Fruit fly (Drosophila melanogaster) whole organism, embryonic: ENCODE measurements around the gene PolA1.

Experiments used
- BEAF-32 ChIP-seq: fragments of 200-800 bp; sonication (Bioruptor generic); optimal IDR thresholded peaks from 3 replicates; lab custom pipeline; 2017; ENCODE audit warnings: missing biosample characterization, missing genetic modification characterization, mild to moderate bottlenecking, moderate library complexity, missing genetic modification reagents
- CG10274 ChIP-seq: fragments of 200-800 bp; sonication (Bioruptor generic); optimal IDR thresholded peaks from 3 replicates; lab custom pipeline; 2017; ENCODE audit warnings: missing biosample characterization, mild to moderate bottlenecking, missing genetic modification characterization
- CG10366 ChIP-seq: fragments of 200-800 bp; sonication (Bioruptor generic); IDR thresholded peaks from 2 replicates; pipeline ENCODE4 v1.3.6; 2022; ENCODE audit warnings: missing biosample characterization, missing genetic modification characterization
- CG11398 ChIP-seq: fragments of 200-800 bp; sonication (Bioruptor generic); optimal IDR thresholded peaks from 2 replicates; lab custom pipeline; 2016; ENCODE audit warnings: missing biosample characterization, missing genetic modification characterization
- CG12236 ChIP-seq: fragments of 200-800 bp; sonication (Bioruptor generic); optimal IDR thresholded peaks from 2 replicates; lab custom pipeline; 2016; ENCODE audit warnings: missing biosample characterization, missing genetic modification characterization
- CG15479 ChIP-seq: fragments of 200-800 bp; sonication (Bioruptor generic); optimal IDR thresholded peaks from 3 replicates; lab custom pipeline; 2019; ENCODE audit warnings: missing biosample characterization, mild to moderate bottlenecking, missing genetic modification characterization, moderate library complexity
- CG1647 ChIP-seq: fragments of 200-800 bp; sonication (Bioruptor generic); optimal IDR thresholded peaks from 3 replicates; lab custom pipeline; 2016; ENCODE audit warnings: missing biosample characterization, missing genetic modification characterization
- CG2129 ChIP-seq: fragments of 200-800 bp; sonication (Bioruptor generic); IDR thresholded peaks from 2 replicates; pipeline ENCODE4 v1.3.6; 2022; ENCODE audit warnings: missing biosample characterization, missing genetic modification characterization; ENCODE audit not compliant: partially characterized antibody
- CG30431 ChIP-seq: fragments of 200-800 bp; sonication (Bioruptor generic); optimal IDR thresholded peaks from 2 replicates; lab custom pipeline; 2017; ENCODE audit warnings: missing biosample characterization, missing genetic modification characterization
- CG3065 ChIP-seq: fragments of 200-800 bp; sonication (Bioruptor generic); optimal IDR thresholded peaks from 2 replicates; lab custom pipeline; 2016; ENCODE audit warnings: missing biosample characterization, missing genetic modification characterization
- CG32532 ChIP-seq: fragments of 200-800 bp; sonication (Bioruptor generic); IDR thresholded peaks from 2 replicates; pipeline ENCODE4 v1.3.6; 2022; ENCODE audit warnings: missing biosample characterization, missing genetic modification characterization
- CG32772 ChIP-seq: fragments of 200-800 bp; sonication (Bioruptor generic); IDR thresholded peaks from 2 replicates; pipeline ENCODE4 v1.3.6; 2022; ENCODE audit warnings: missing biosample characterization, missing genetic modification characterization
- CG33213 ChIP-seq: fragments of 200-800 bp; sonication (Bioruptor generic); optimal IDR thresholded peaks from 3 replicates; lab custom pipeline; 2016; ENCODE audit warnings: missing biosample characterization, missing genetic modification characterization
- CG34376 ChIP-seq: fragments of 200-800 bp; sonication (Bioruptor generic); optimal IDR thresholded peaks from 2 replicates; lab custom pipeline; 2018; ENCODE audit warnings: missing biosample characterization, mild to moderate bottlenecking, missing genetic modification characterization
- CG4282 ChIP-seq: fragments of 200-800 bp; sonication (Bioruptor generic); optimal IDR thresholded peaks from 2 replicates; lab custom pipeline; 2016; ENCODE audit warnings: missing biosample characterization, missing genetic modification characterization
- CG4404 ChIP-seq: fragments of 200-800 bp; sonication (Bioruptor generic); IDR thresholded peaks from 2 replicates; pipeline ENCODE4 v1.3.6; 2022; ENCODE audit warnings: missing biosample characterization, missing genetic modification characterization
- CG7839 ChIP-seq: fragments of 200-800 bp; sonication (Bioruptor generic); optimal IDR thresholded peaks from 3 replicates; lab custom pipeline; 2018; ENCODE audit warnings: missing biosample characterization, mild to moderate bottlenecking, missing genetic modification characterization, moderate library complexity
- CG7987 ChIP-seq: fragments of 200-800 bp; sonication (Bioruptor generic); optimal IDR thresholded peaks from 2 replicates; lab custom pipeline; 2018; ENCODE audit warnings: missing biosample characterization, mild to moderate bottlenecking, missing genetic modification characterization, moderate library complexity
- CG8388 ChIP-seq: fragments of 200-800 bp; sonication (Bioruptor generic); optimal IDR thresholded peaks from 2 replicates; lab custom pipeline; 2019; ENCODE audit warnings: missing biosample characterization, mild to moderate bottlenecking, missing genetic modification characterization, moderate library complexity
- CG8765 ChIP-seq: fragments of 200-800 bp; sonication (Bioruptor generic); IDR thresholded peaks from 2 replicates; pipeline ENCODE4 v1.3.6; 2022; ENCODE audit warnings: missing biosample characterization, missing genetic modification characterization
- CG9609 ChIP-seq: fragments of 200-800 bp; sonication (Bioruptor generic); optimal IDR thresholded peaks from 3 replicates; lab custom pipeline; 2016; ENCODE audit warnings: missing biosample characterization, missing genetic modification characterization
- CG9727 ChIP-seq: fragments of 200-800 bp; sonication (Bioruptor generic); optimal IDR thresholded peaks from 3 replicates; lab custom pipeline; 2017; ENCODE audit warnings: missing biosample characterization, mild to moderate bottlenecking, missing genetic modification characterization
- CG9932 ChIP-seq: fragments of 200-800 bp; sonication (Bioruptor generic); IDR thresholded peaks from 2 replicates; pipeline ENCODE4 v1.3.6; 2022; ENCODE audit warnings: missing biosample characterization, missing genetic modification characterization
- Dll ChIP-seq: fragments of 200-800 bp; sonication (Bioruptor generic); IDR thresholded peaks from 4 replicates; pipeline ENCODE4 v1.3.6; 2022; ENCODE audit warnings: missing biosample characterization, missing genetic modification characterization; ENCODE audit not compliant: partially characterized antibody
- Dref ChIP-seq: fragments of 200-800 bp; sonication (Bioruptor generic); IDR thresholded peaks from 2 replicates; pipeline ENCODE4 v1.3.6; 2022; ENCODE audit warnings: missing biosample characterization, missing genetic modification characterization
- Elba2 ChIP-seq: fragments of 200-800 bp; sonication (Bioruptor generic); optimal IDR thresholded peaks from 3 replicates; lab custom pipeline; 2016; ENCODE audit warnings: missing biosample characterization, missing genetic modification characterization
- Fer1 ChIP-seq: fragments of 200-800 bp; sonication (Bioruptor generic); optimal IDR thresholded peaks from 2 replicates; lab custom pipeline; 2017; ENCODE audit warnings: missing biosample characterization, mild to moderate bottlenecking, missing genetic modification characterization
- HLH3B ChIP-seq: fragments of 200-800 bp; sonication (Bioruptor generic); IDR thresholded peaks from 2 replicates; pipeline ENCODE4 v1.3.6; 2022; ENCODE audit warnings: missing biosample characterization, missing genetic modification characterization
- Lhr ChIP-seq: fragments of 200-800 bp; sonication (Bioruptor generic); optimal IDR thresholded peaks from 3 replicates; lab custom pipeline; 2017; ENCODE audit warnings: mild to moderate bottlenecking, missing biosample characterization, missing genetic modification reagents, missing genetic modification characterization
- MTF-1 ChIP-seq: fragments of 200-800 bp; sonication (Bioruptor generic); optimal IDR thresholded peaks from 2 replicates; lab custom pipeline; 2018; ENCODE audit warnings: missing biosample characterization, mild to moderate bottlenecking, missing genetic modification characterization, borderline replicate concordance
- Oaz ChIP-seq: fragments of 200-800 bp; sonication (Bioruptor generic); IDR thresholded peaks from 2 replicates; pipeline ENCODE4 v1.3.6; 2022; ENCODE audit warnings: missing biosample characterization, missing genetic modification characterization
- PHDP ChIP-seq: fragments of 200-800 bp; sonication (Bioruptor generic); optimal IDR thresholded peaks from 3 replicates; lab custom pipeline; 2018; ENCODE audit warnings: missing biosample characterization, mild to moderate bottlenecking, missing genetic modification characterization, moderate library complexity
- aop ChIP-seq: fragments of 200-800 bp; sonication (Bioruptor generic); IDR thresholded peaks from 2 replicates; pipeline ENCODE4 v1.3.6; 2022; ENCODE audit warnings: missing biosample characterization, missing genetic modification characterization
- ase ChIP-seq: fragments of 200-800 bp; sonication (Bioruptor generic); IDR thresholded peaks from 3 replicates; pipeline ENCODE4 v1.3.6; 2022; ENCODE audit warnings: missing biosample characterization, missing genetic modification characterization
- gcm ChIP-seq: fragments of 200-800 bp; sonication (Bioruptor generic); optimal IDR thresholded peaks from 2 replicates; lab custom pipeline; 2019; ENCODE audit warnings: missing biosample characterization, mild to moderate bottlenecking, missing genetic modification characterization, moderate library complexity
- gem ChIP-seq: fragments of 200-800 bp; sonication (Bioruptor generic); optimal IDR thresholded peaks from 2 replicates; lab custom pipeline; 2019; ENCODE audit warnings: missing biosample characterization, mild to moderate bottlenecking, missing genetic modification characterization, moderate library complexity
- hb ChIP-seq: fragments of 200-800 bp; sonication (Bioruptor generic); IDR thresholded peaks from 3 replicates; pipeline ENCODE4 v1.3.6; 2022; ENCODE audit warnings: missing biosample characterization, missing genetic modification characterization; ENCODE audit not compliant: partially characterized antibody
- hkb ChIP-seq, 2 experiments: fragments of 200-800 bp in 1 of 2; fragments of >200 bp in 1 of 2; sonication (Bioruptor generic) in 1 of 2; IDR thresholded peaks in 1 of 2; optimal IDR thresholded peaks in 1 of 2; 2 replicates each; pipeline versions ENCODE4 v1.3.6 to Lab custom; 2017 to 2022; ENCODE audit warnings: missing biosample characterization in 1 of 2, missing genetic modification characterization in 1 of 2
- jigr1 ChIP-seq: fragments of 200-800 bp; sonication (Bioruptor generic); IDR thresholded peaks from 3 replicates; pipeline ENCODE4 v1.3.6; 2022; ENCODE audit warnings: missing biosample characterization, missing genetic modification characterization
- jumu ChIP-seq: fragments of 200-800 bp; sonication (Bioruptor generic); optimal IDR thresholded peaks from 3 replicates; lab custom pipeline; 2016; ENCODE audit warnings: missing biosample characterization, missing genetic modification characterization
- nau ChIP-seq: fragments of 200-800 bp; sonication (Bioruptor generic); optimal IDR thresholded peaks from 3 replicates; lab custom pipeline; 2017; ENCODE audit warnings: missing biosample characterization, mild to moderate bottlenecking, missing genetic modification characterization, missing genetic modification reagents
- pzg ChIP-seq: fragments of 200-800 bp; sonication (Bioruptor generic); optimal IDR thresholded peaks from 3 replicates; lab custom pipeline; 2018; ENCODE audit warnings: missing biosample characterization, mild to moderate bottlenecking, missing genetic modification characterization, moderate library complexity
- ranshi ChIP-seq: fragments of 200-800 bp; sonication (Bioruptor generic); IDR thresholded peaks from 2 replicates; pipeline ENCODE4 v1.3.6; 2022; ENCODE audit warnings: missing biosample characterization, missing genetic modification characterization
- sd ChIP-seq: fragments of 200-800 bp; sonication (Bioruptor generic); optimal IDR thresholded peaks from 3 replicates; lab custom pipeline; 2018; ENCODE audit warnings: missing biosample characterization, mild to moderate bottlenecking, missing genetic modification characterization, moderate library complexity
- tin ChIP-seq: fragments of 200-800 bp; sonication (Bioruptor generic); optimal IDR thresholded peaks from 3 replicates; lab custom pipeline; 2016; ENCODE audit warnings: missing biosample characterization, missing genetic modification characterization
- tna ChIP-seq: fragments of 200-800 bp; sonication (Bioruptor generic); IDR thresholded peaks from 2 replicates; pipeline ENCODE4 v1.3.6; 2022; ENCODE audit warnings: missing biosample characterization, missing genetic modification characterization; ENCODE audit not compliant: partially characterized antibody
- ttk ChIP-seq: fragments of 200-800 bp; sonication (Bioruptor generic); IDR thresholded peaks from 2 replicates; pipeline ENCODE4 v2.1.2; 2022; ENCODE audit warnings: missing biosample characterization, missing genetic modification characterization
- vnd ChIP-seq: fragments of 200-800 bp; sonication (Bioruptor generic); IDR thresholded peaks from 3 replicates; pipeline ENCODE4 v1.3.6; 2022; ENCODE audit warnings: missing biosample characterization, missing genetic modification characterization; ENCODE audit not compliant: partially characterized antibody
- zen ChIP-seq: fragments of 200-800 bp; sonication (Bioruptor generic); optimal IDR thresholded peaks from 3 replicates; lab custom pipeline; 2018; ENCODE audit warnings: missing biosample characterization, mild to moderate bottlenecking, missing genetic modification characterization, moderate library complexity
- zf30C ChIP-seq: fragments of 200-800 bp; sonication (Bioruptor generic); optimal IDR thresholded peaks from 3 replicates; lab custom pipeline; 2018; ENCODE audit warnings: missing biosample characterization, mild to moderate bottlenecking, missing genetic modification characterization

PolA1 gene

DNA sequence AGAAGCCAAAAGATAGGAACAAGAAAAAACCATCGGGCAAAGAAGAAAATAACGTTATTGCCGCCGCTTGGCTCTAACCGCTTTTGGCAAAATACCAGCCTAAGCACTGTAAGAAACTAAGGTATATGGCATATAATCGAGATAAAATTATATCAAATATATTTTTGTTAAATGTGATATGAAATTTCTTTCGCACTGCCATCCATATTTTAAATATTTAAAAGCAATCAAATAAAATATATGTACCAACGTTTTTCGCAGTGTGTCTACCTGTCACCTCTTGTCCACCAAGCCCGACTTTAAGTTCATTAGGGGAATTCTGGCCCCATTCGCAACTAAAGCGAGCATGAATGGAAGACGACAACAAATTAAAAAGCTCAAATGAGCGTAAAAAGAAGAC lies 43.8 kb downstream of the PolA1 start (continued):
- TF ChIP-seq Elba2 (GFP tag; lab: Kevin White, UChicago) = no peak
- TF ChIP-seq Fer1 (GFP tag; lab: Kevin White, UChicago) = peak; percentile 74
- TF ChIP-seq CG10274 (GFP tag; lab: Kevin White, UChicago) = peak; percentile 46
- no peak for TF ChIP-seq CG2129 (GFP tag; lab: Robert Waterston, UW)
- TF ChIP-seq CG4282 = no peak
- no peak for TF ChIP-seq hb (GFP tag; lab: Robert Waterston, UW)
- peak; percentile 7 for TF ChIP-seq Lhr (GFP tag; lab: Kevin White, UChicago)
- TF ChIP-seq CG1647 (GFP tag; lab: Kevin White, UChicago) = peak; percentile 44
- TF ChIP-seq CG9727 (GFP tag; lab: Kevin White, UChicago) = peak; percentile 78
- TF ChIP-seq jigr1 (GFP tag; lab: Robert Waterston, UW) = no peak
- TF ChIP-seq CG8388 (GFP tag; lab: Kevin White, UChicago) = peak; percentile 68
- peak; percentile 50; the same call in 1 of the 2 replicates for TF ChIP-seq CG32772 (GFP tag; lab: Robert Waterston, UW)
- no peak for TF ChIP-seq tna
- TF ChIP-seq CG9609 (GFP tag; lab: Kevin White, UChicago) = no peak
- TF ChIP-seq BEAF-32 = no peak
- TF ChIP-seq zen (tag; lab: Kevin White, UChicago) = peak; percentile 67
- no peak for TF ChIP-seq pzg (GFP tag; lab: Kevin White, UChicago)
- peak; percentile 17 for TF ChIP-seq CG30431 (GFP tag; lab: Kevin White, UChicago)
- peak; percentile 67; the same call in 1 of the 2 replicates for TF ChIP-seq ranshi (GFP tag; lab: Robert Waterston, UW)
- no peak for TF ChIP-seq jumu
- peak; percentile 52; the same call in 1 of the 2 replicates for TF ChIP-seq CG8765 (GFP tag; lab: Robert Waterston, UW)
- TF ChIP-seq MTF-1 (GFP tag; lab: Kevin White, UChicago) = peak; percentile 35
- TF ChIP-seq nau (GFP tag; lab: Kevin White, UChicago) = peak; percentile 53
- no peak for TF ChIP-seq hkb (optimal IDR thresholded peaks at IDR 0.05; lab: Kevin White, UChicago)
- TF ChIP-seq hkb (GFP tag; IDR thresholded peaks at IDR 0.05; lab: Robert Waterston, UW) = peak; percentile 70
- peak; percentile 59 for TF ChIP-seq ttk (GFP tag; lab: Robert Waterston, UW)
- peak; percentile 52; the same call in 1 of the 2 replicates for TF ChIP-seq Oaz (GFP tag; lab: Robert Waterston, UW)
- TF ChIP-seq aop (GFP tag; lab: Robert Waterston, UW) = no peak
- TF ChIP-seq HLH3B (GFP tag; lab: Robert Waterston, UW) = peak; percentile 67
- 0 out of 3 replicates have a peak, but pooled peaks have one; percentile 21 for TF ChIP-seq ase (GFP tag; lab: Robert Waterston, UW)
- TF ChIP-seq tin (GFP tag; lab: Kevin White, UChicago) = peak; percentile 48
- no peak for TF ChIP-seq CG11398 (GFP tag; lab: Kevin White, UChicago)
- peak; percentile 85 for TF ChIP-seq gem (tag; lab: Kevin White, UChicago)
- peak; percentile 79 for TF ChIP-seq PHDP (tag; lab: Kevin White, UChicago)
- peak; percentile 39 for TF ChIP-seq gcm (GFP tag; lab: Kevin White, UChicago)
- TF ChIP-seq zf30C (GFP tag; lab: Kevin White, UChicago) = peak; percentile 26
- TF ChIP-seq Dll (GFP tag; lab: Robert Waterston, UW) = no peak
- TF ChIP-seq CG10366 (GFP tag; lab: Robert Waterston, UW) = peak; percentile 59
- no peak for TF ChIP-seq CG3065 (GFP tag; lab: Kevin White, UChicago)
- no peak for TF ChIP-seq CG34376 (GFP tag; lab: Kevin White, UChicago)
- TF ChIP-seq CG15479 (GFP tag; lab: Kevin White, UChicago) = no peak
- TF ChIP-seq CG7987 (GFP tag; lab: Kevin White, UChicago) = no peak
- TF ChIP-seq CG12236 (GFP tag; lab: Kevin White, UChicago) = peak; percentile 20
- peak; percentile 84 for TF ChIP-seq CG32532
- peak; percentile 70 for TF ChIP-seq sd (tag; lab: Kevin White, UChicago)
- TF ChIP-seq Dref (GFP tag; lab: Robert Waterston, UW) = no peak
- TF ChIP-seq CG4404 = 0 out of 2 replicates have a peak, but pooled peaks have one; percentile 19
- peak; percentile 73 for TF ChIP-seq CG9932 (GFP tag; lab: Robert Waterston, UW)
- TF ChIP-seq CG7839 (tag; lab: Kevin White, UChicago) = peak; percentile 81
- no peak for TF ChIP-seq CG33213
- no peak for TF ChIP-seq vnd (GFP tag; lab: Robert Waterston, UW)
